Fruit fly (Drosophila melanogaster): Measurements from ENCODE around the gene CG42588.
A peak's percentile ranks its signal among the peaks of the same experiment; 100 is the strongest.

dm6 chr3L:12802443-12802865, 11.6 kb upstream of the CG42588 start:
- TF ChIP-seq peb (GFP tag; IDR thresholded peaks at IDR 0.05), result no peak
- TF ChIP-seq Meics (GFP tag; optimal IDR thresholded peaks at IDR 0.05), result peak; percentile 29
- peak; percentile 37; the same call in 1 of the 3 replicates for TF ChIP-seq CG11093 (GFP tag; IDR thresholded peaks at IDR 0.05)
- TF ChIP-seq CG3065 (GFP tag; optimal IDR thresholded peaks at IDR 0.05), result no peak
- no peak for TF ChIP-seq ind (GFP tag; optimal IDR thresholded peaks at IDR 0.05)
- no peak for TF ChIP-seq E2f2 (GFP tag; IDR thresholded peaks at IDR 0.05)
- TF ChIP-seq ara (GFP tag; IDR thresholded peaks at IDR 0.05), result no peak
- TF ChIP-seq Atf-2 (GFP tag; optimal IDR thresholded peaks at IDR 0.05), result no peak
- no peak for TF ChIP-seq corto (GFP tag; optimal IDR thresholded peaks at IDR 0.05)
